Fruit fly (Drosophila melanogaster) whole organism, embryonic: ENCODE data around the gene EAChm.

ENCODE experiments used
- CG10654 ChIP-seq: fragments of 200-800 bp; sonication (Bioruptor generic); optimal IDR thresholded peaks from 2 replicates; lab custom pipeline; 2016; ENCODE audit warnings: missing biosample characterization, missing genetic modification characterization
- CG11247 ChIP-seq: fragments of 200-800 bp; sonication (Bioruptor generic); IDR thresholded peaks from 2 replicates; pipeline ENCODE4 v1.3.6; 2022; ENCODE audit warnings: missing biosample characterization, missing genetic modification characterization
- CG11456 ChIP-seq: fragments of 200-800 bp; sonication (Bioruptor generic); IDR thresholded peaks from 3 replicates; pipeline ENCODE4 v1.3.6; 2022; ENCODE audit warnings: missing biosample characterization, missing genetic modification characterization
- CG12391 ChIP-seq: fragments of 200-800 bp; sonication (Bioruptor generic); optimal IDR thresholded peaks from 3 replicates; lab custom pipeline; 2018; ENCODE audit warnings: missing biosample characterization, mild to moderate bottlenecking, missing genetic modification characterization, moderate library complexity
- CG13123 ChIP-seq: fragments of 200-800 bp; sonication (Bioruptor generic); optimal IDR thresholded peaks from 2 replicates; lab custom pipeline; 2016; ENCODE audit warnings: missing biosample characterization, missing genetic modification characterization
- CG14014 ChIP-seq: fragments of 200-800 bp; sonication (Bioruptor generic); IDR thresholded peaks from 2 replicates; pipeline ENCODE4 v1.3.6; 2022; ENCODE audit warnings: missing biosample characterization, missing genetic modification characterization
- CG14710 ChIP-seq: fragments of 200-800 bp; sonication (Bioruptor generic); optimal IDR thresholded peaks from 3 replicates; lab custom pipeline; 2019; ENCODE audit warnings: missing biosample characterization, mild to moderate bottlenecking, missing genetic modification characterization, moderate library complexity
- CG15269 ChIP-seq: fragments of 200-800 bp; sonication (Bioruptor generic); optimal IDR thresholded peaks from 2 replicates; lab custom pipeline; 2018; ENCODE audit warnings: missing biosample characterization, mild to moderate bottlenecking, missing genetic modification characterization, moderate library complexity
- CG17328 ChIP-seq: fragments of 200-800 bp; sonication (Bioruptor generic); IDR thresholded peaks from 2 replicates; pipeline ENCODE4 v1.3.6; 2022; ENCODE audit warnings: missing biosample characterization, missing genetic modification characterization
- CG2129 ChIP-seq: fragments of 200-800 bp; sonication (Bioruptor generic); IDR thresholded peaks from 2 replicates; pipeline ENCODE4 v1.3.6; 2022; ENCODE audit warnings: missing biosample characterization, missing genetic modification characterization; ENCODE audit not compliant: partially characterized antibody
- CG30431 ChIP-seq: fragments of 200-800 bp; sonication (Bioruptor generic); optimal IDR thresholded peaks from 2 replicates; lab custom pipeline; 2017; ENCODE audit warnings: missing biosample characterization, missing genetic modification characterization
- CG33213 ChIP-seq: fragments of 200-800 bp; sonication (Bioruptor generic); optimal IDR thresholded peaks from 3 replicates; lab custom pipeline; 2016; ENCODE audit warnings: missing biosample characterization, missing genetic modification characterization
- CG7963 ChIP-seq: fragments of 200-800 bp; sonication (Bioruptor generic); IDR thresholded peaks from 3 replicates; pipeline ENCODE4 v1.3.6; 2022; ENCODE audit warnings: missing biosample characterization, missing genetic modification characterization; ENCODE audit not compliant: partially characterized antibody
- CG8089 ChIP-seq: fragments of 200-800 bp; sonication (Bioruptor generic); optimal IDR thresholded peaks from 3 replicates; lab custom pipeline; 2016; ENCODE audit warnings: missing biosample characterization, missing genetic modification characterization
- CG8290 ChIP-seq, 3 experiments: fragments of 200-800 bp; sonication (Bioruptor generic); optimal IDR thresholded peaks; 2 replicates each; lab custom pipeline; 2016 to 2019; ENCODE audit warnings: missing biosample characterization in 3 of 3, missing genetic modification characterization in 3 of 3, mild to moderate bottlenecking in 2 of 3, moderate library complexity in 1 of 3
- CG8359 ChIP-seq: fragments of 200-800 bp; sonication (Bioruptor generic); optimal IDR thresholded peaks from 2 replicates; lab custom pipeline; 2017; ENCODE audit warnings: missing biosample characterization, mild to moderate bottlenecking, missing genetic modification characterization, borderline replicate concordance
- Dek ChIP-seq: fragments of 200-800 bp; sonication (Bioruptor generic); optimal IDR thresholded peaks from 3 replicates; lab custom pipeline; 2019; ENCODE audit warnings: missing biosample characterization, mild to moderate bottlenecking, missing genetic modification characterization, moderate library complexity
- Dip3 ChIP-seq: fragments of 200-800 bp; sonication (Bioruptor generic); optimal IDR thresholded peaks from 3 replicates; lab custom pipeline; 2016; ENCODE audit warnings: missing biosample characterization, missing genetic modification characterization
- Gsc ChIP-seq: fragments of 200-800 bp; sonication (Bioruptor generic); IDR thresholded peaks from 2 replicates; pipeline ENCODE4 v1.3.6; 2022; ENCODE audit warnings: missing biosample characterization, missing genetic modification characterization
- H2.0 ChIP-seq: fragments of 200-800 bp; sonication (Bioruptor generic); IDR thresholded peaks from 2 replicates; pipeline ENCODE4 v1.3.6; 2022; ENCODE audit warnings: missing biosample characterization, missing genetic modification characterization
- Hmx ChIP-seq: fragments of 200-800 bp; sonication (Bioruptor generic); optimal IDR thresholded peaks from 2 replicates; lab custom pipeline; 2016; ENCODE audit warnings: missing biosample characterization, missing genetic modification characterization
- Mes4 ChIP-seq: fragments of 200-800 bp; sonication (Bioruptor generic); optimal IDR thresholded peaks from 2 replicates; lab custom pipeline; 2016; ENCODE audit warnings: missing biosample characterization, missing genetic modification characterization
- Pdp1 ChIP-seq, 2 experiments: fragments of 200-800 bp; sonication (Bioruptor generic); optimal IDR thresholded peaks; 3 replicates each; lab custom pipeline; 2016; ENCODE audit warnings: missing biosample characterization in 2 of 2, missing genetic modification characterization in 2 of 2, mild to moderate bottlenecking in 1 of 2, moderate library complexity in 1 of 2
- Ptx1 ChIP-seq: fragments of 200-800 bp; sonication (Bioruptor generic); IDR thresholded peaks from 2 replicates; pipeline ENCODE4 v1.3.6; 2022; ENCODE audit warnings: missing biosample characterization, missing genetic modification characterization
- Sox102F ChIP-seq: fragments of 200-800 bp; sonication (Bioruptor generic); optimal IDR thresholded peaks from 2 replicates; lab custom pipeline; 2018; ENCODE audit warnings: missing biosample characterization, mild to moderate bottlenecking, missing genetic modification characterization, moderate library complexity
- Stat92E ChIP-seq, 3 experiments: fragments of >200 bp in 2 of 3; fragments of 200-800 bp in 1 of 3; sonication (Bioruptor generic) in 1 of 3; optimal IDR thresholded peaks; 2 replicates each; lab custom pipeline; 2017 to 2019; ENCODE audit warnings: missing biosample characterization in 3 of 3, missing genetic modification characterization in 3 of 3, mild to moderate bottlenecking in 1 of 3, moderate library complexity in 1 of 3
- ap ChIP-seq: fragments of 200-800 bp; sonication (Bioruptor generic); IDR thresholded peaks from 2 replicates; pipeline ENCODE4 v1.3.6; 2022; ENCODE audit warnings: missing biosample characterization, missing genetic modification characterization
- caup ChIP-seq: fragments of 200-800 bp; sonication (Bioruptor generic); optimal IDR thresholded peaks from 3 replicates; lab custom pipeline; 2017; ENCODE audit warnings: missing biosample characterization, mild to moderate bottlenecking, missing genetic modification characterization, moderate library complexity; ENCODE audit not compliant: severe bottlenecking
- crp ChIP-seq, 2 experiments: fragments of 200-800 bp; sonication (Bioruptor generic); optimal IDR thresholded peaks; 2 replicates in 1 of 2; 3 replicates in 1 of 2; lab custom pipeline; 2017; ENCODE audit warnings: missing biosample characterization in 2 of 2, missing genetic modification characterization in 2 of 2, mild to moderate bottlenecking in 1 of 2, moderate library complexity in 1 of 2
- dimm ChIP-seq: fragments of 200-800 bp; sonication (Bioruptor generic); IDR thresholded peaks from 2 replicates; pipeline ENCODE4 v1.3.6; 2022; ENCODE audit warnings: missing biosample characterization, missing genetic modification characterization
- ewg ChIP-seq: fragments of 200-800 bp; sonication (Bioruptor generic); optimal IDR thresholded peaks from 3 replicates; lab custom pipeline; 2017; ENCODE audit warnings: mild to moderate bottlenecking, missing biosample characterization, missing genetic modification reagents, missing genetic modification characterization
- eyg ChIP-seq: fragments of 200-800 bp; sonication (Bioruptor generic); optimal IDR thresholded peaks from 3 replicates; lab custom pipeline; 2016; ENCODE audit warnings: missing biosample characterization, missing genetic modification characterization
- fd3F ChIP-seq: fragments of 200-800 bp; sonication (Bioruptor generic); optimal IDR thresholded peaks from 2 replicates; lab custom pipeline; 2018; ENCODE audit warnings: missing biosample characterization, mild to moderate bottlenecking, missing genetic modification characterization, moderate library complexity
- gem ChIP-seq: fragments of 200-800 bp; sonication (Bioruptor generic); optimal IDR thresholded peaks from 2 replicates; lab custom pipeline; 2019; ENCODE audit warnings: missing biosample characterization, mild to moderate bottlenecking, missing genetic modification characterization, moderate library complexity
- grau ChIP-seq: fragments of 200-800 bp; optimal IDR thresholded peaks from 3 replicates; lab custom pipeline; 2019; ENCODE audit warnings: missing biosample characterization, mild to moderate bottlenecking, missing genetic modification characterization, moderate library complexity
- hbn ChIP-seq: fragments of 200-800 bp; sonication (Bioruptor generic); IDR thresholded peaks from 2 replicates; pipeline ENCODE4 v1.3.6; 2022; ENCODE audit warnings: missing biosample characterization, missing genetic modification characterization; ENCODE audit not compliant: partially characterized antibody
- lmd ChIP-seq: fragments of 200-800 bp; sonication (Bioruptor generic); IDR thresholded peaks from 2 replicates; pipeline ENCODE4 v1.3.6; 2022; ENCODE audit warnings: missing biosample characterization, missing genetic modification characterization
- lola ChIP-seq, 3 experiments: fragments of >200 bp in 2 of 3; fragments of 200-800 bp in 1 of 3; sonication (Bioruptor generic) in 1 of 3; optimal IDR thresholded peaks; 2 replicates each; lab custom pipeline; 2017 to 2019; ENCODE audit warnings: missing biosample characterization in 3 of 3, missing genetic modification characterization in 3 of 3, mild to moderate bottlenecking in 1 of 3, moderate library complexity in 1 of 3
- mam ChIP-seq: fragments of 200-800 bp; sonication (Bioruptor generic); optimal IDR thresholded peaks from 3 replicates; lab custom pipeline; 2016; ENCODE audit warnings: missing biosample characterization, missing genetic modification characterization
- nau ChIP-seq: fragments of 200-800 bp; sonication (Bioruptor generic); optimal IDR thresholded peaks from 3 replicates; lab custom pipeline; 2017; ENCODE audit warnings: missing biosample characterization, mild to moderate bottlenecking, missing genetic modification characterization, missing genetic modification reagents
- pros ChIP-seq: fragments of 200-800 bp; sonication (Bioruptor generic); optimal IDR thresholded peaks from 3 replicates; lab custom pipeline; 2019; ENCODE audit warnings: missing biosample characterization, mild to moderate bottlenecking, missing genetic modification characterization, moderate library complexity
- rib ChIP-seq: fragments of 200-800 bp; sonication (Bioruptor generic); IDR thresholded peaks from 2 replicates; pipeline ENCODE4 v1.3.6; 2022; ENCODE audit warnings: missing biosample characterization, missing genetic modification characterization
- tin ChIP-seq: fragments of 200-800 bp; sonication (Bioruptor generic); optimal IDR thresholded peaks from 3 replicates; lab custom pipeline; 2016; ENCODE audit warnings: missing biosample characterization, missing genetic modification characterization
- unc-4 ChIP-seq: fragments of 200-800 bp; sonication (Bioruptor generic); IDR thresholded peaks from 2 replicates; pipeline ENCODE4 v1.3.6; 2022; ENCODE audit warnings: missing biosample characterization, missing genetic modification characterization; ENCODE audit not compliant: partially characterized antibody
- zen ChIP-seq: fragments of 200-800 bp; sonication (Bioruptor generic); optimal IDR thresholded peaks from 3 replicates; lab custom pipeline; 2018; ENCODE audit warnings: missing biosample characterization, mild to moderate bottlenecking, missing genetic modification characterization, moderate library complexity
- zen2 ChIP-seq: fragments of 200-800 bp; sonication (Bioruptor generic); IDR thresholded peaks from 3 replicates; pipeline ENCODE4 v1.3.6; 2022; ENCODE audit warnings: missing biosample characterization, missing genetic modification characterization; ENCODE audit not compliant: partially characterized antibody
- zfh1 ChIP-seq: fragments of 200-800 bp; sonication (Bioruptor generic); IDR thresholded peaks from 3 replicates; pipeline ENCODE4 v1.3.6; 2022; ENCODE audit warnings: missing biosample characterization, missing genetic modification characterization

EAChm gene

dm6 chr3L:15013957-15014692 is 40.5 kb upstream of the EAChm start, which contains the start of gene Reck (continued):
- TF ChIP-seq CG14710 (tag; lab: Kevin White, UChicago) (peak; percentile 86), Dip3 (GFP tag; lab: Kevin White, UChicago) (peak; percentile 21), zen (peak; percentile 81), gem (tag; lab: Kevin White, UChicago) (peak; percentile 90), CG11247 (GFP tag; lab: Robert Waterston, UW) (peak; percentile 73), zfh1 (GFP tag; lab: Robert Waterston, UW) (peak; percentile 83; the same call in 2 of the 3 replicates), CG7963 (GFP tag; lab: Robert Waterston, UW) (no peak), Pdp1 (GFP tag; optimal IDR thresholded peaks at IDR 0.05; lab: Kevin White, UChicago) (peak; percentile 46 to 81), pros (GFP tag; lab: Kevin White, UChicago) (no peak), Dek (tag; lab: Kevin White, UChicago) (peak; percentile 27), Gsc (GFP tag; lab: Robert Waterston, UW) (no peak), unc-4 (GFP tag; lab: Robert Waterston, UW) (no peak), CG12391 (tag; lab: Kevin White, UChicago) (peak; percentile 90), caup (GFP tag; lab: Kevin White, UChicago) (peak; percentile 83), CG8359 (peak; percentile 78), ap (GFP tag; lab: Robert Waterston, UW) (peak; percentile 64), CG30431 (GFP tag; lab: Kevin White, UChicago) (peak; percentile 71), Ptx1 (GFP tag; lab: Robert Waterston, UW) (peak; percentile 68), lmd (GFP tag; lab: Robert Waterston, UW) (peak; percentile 69), CG14014 (peak; percentile 86), CG11456 (peak; percentile 81), Sox102F (GFP tag; lab: Kevin White, UChicago) (peak; percentile 90), zen2 (GFP tag; lab: Robert Waterston, UW) (no peak), CG13123 (GFP tag; lab: Kevin White, UChicago) (peak; percentile 67), Mes4 (no peak), CG15269 (peak; percentile 83), mam (GFP tag; lab: Kevin White, UChicago) (peak; percentile 56), crp (GFP tag; optimal IDR thresholded peaks at IDR 0.05; lab: Kevin White, UChicago) (peak in 1 of 2 experiments; percentile 13), fd3F (GFP tag; lab: Kevin White, UChicago) (peak; percentile 75), eyg (GFP tag; lab: Kevin White, UChicago) (no peak), CG2129 (GFP tag; lab: Robert Waterston, UW) (no peak), CG10654 (GFP tag; lab: Kevin White, UChicago) (peak; percentile 76), CG8290 (GFP tag; optimal IDR thresholded peaks at IDR 0.05; lab: Kevin White, UChicago) (peak; percentile 6), CG8290 (tag; optimal IDR thresholded peaks at IDR 0.05; lab: Kevin White, UChicago) (peak in 1 of 2 experiments; percentile 49), dimm (no peak), hbn (GFP tag; lab: Robert Waterston, UW) (no peak), CG8089 (GFP tag; lab: Kevin White, UChicago) (peak; percentile 44), lola (GFP tag; optimal IDR thresholded peaks at IDR 0.05; lab: Kevin White, UChicago) (peak in 1 of 3 experiments; percentile 78), tin (GFP tag; lab: Kevin White, UChicago) (peak; percentile 84), H2.0 (GFP tag; lab: Robert Waterston, UW) (peak; percentile 59), CG17328 (GFP tag; lab: Robert Waterston, UW) (peak; percentile 88), Hmx (GFP tag; lab: Kevin White, UChicago) (no peak), CG33213 (GFP tag; lab: Kevin White, UChicago) (peak; percentile 48), nau (GFP tag; lab: Kevin White, UChicago) (peak; percentile 73), Stat92E (GFP tag; optimal IDR thresholded peaks at IDR 0.05; lab: Kevin White, UChicago) (peak in 1 of 3 experiments; percentile 27), ewg (GFP tag; lab: Kevin White, UChicago) (peak; percentile 71), rib (no peak), grau (tag; lab: Kevin White, UChicago) (peak; percentile 73)
